Worm (Caenorhabditis elegans): Measurements from ENCODE around the gene F35B3.7.

Gene F35B3.7

ce11 chrX:17055836-17056783, 13.2 kb upstream of the F35B3.7 start:
- no peak for TF ChIP-seq fkh-10 (GFP tag; optimal IDR thresholded peaks at IDR 0.05)
- TF ChIP-seq pqm-1 (tag; optimal IDR thresholded peaks at IDR 0.05) = peak; percentile 69
- no peak for TF ChIP-seq skn-1 (tag; optimal IDR thresholded peaks at IDR 0.05)
- peak; percentile 37 for TF ChIP-seq snpc-4 (tag; optimal IDR thresholded peaks at IDR 0.05)
- TF ChIP-seq zag-1 (tag; optimal IDR thresholded peaks at IDR 0.05) = no peak
- TF ChIP-seq lin-15B (tag; optimal IDR thresholded peaks at IDR 0.05) = no peak
- no peak for TF ChIP-seq nhr-67 (tag; optimal IDR thresholded peaks at IDR 0.05)
- TF ChIP-seq egl-5 (tag; optimal IDR thresholded peaks at IDR 0.05) = no peak
- TF ChIP-seq nhr-77 (tag; optimal IDR thresholded peaks at IDR 0.05) = no peak
- TF ChIP-seq pha-4 (tag; optimal IDR thresholded peaks at IDR 0.05) = no peak
- TF ChIP-seq ceh-28 (tag; optimal IDR thresholded peaks at IDR 0.05) = no peak
- no peak for TF ChIP-seq ceh-82 (tag; optimal IDR thresholded peaks at IDR 0.05)
- peak; percentile 78 for TF ChIP-seq elt-2 (tag; optimal IDR thresholded peaks at IDR 0.05)
- peak; percentile 39 for TF ChIP-seq ama-1 (optimal IDR thresholded peaks at IDR 0.05)
- peak; percentile 54 for TF ChIP-seq ztf-4 (tag; optimal IDR thresholded peaks at IDR 0.05)
- no peak for TF ChIP-seq nhr-11 (tag; optimal IDR thresholded peaks at IDR 0.05)
- TF ChIP-seq mdl-1 (tag; optimal IDR thresholded peaks at IDR 0.05) = no peak

ce11 chrX:17055481-17055835, 12.6 kb upstream of the F35B3.7 start, which contains the start of gene gcy-11:
Gene gcy-11 (minus strand): TSS chrX:17055581.
- TF ChIP-seq egl-27 (tag; optimal IDR thresholded peaks at IDR 0.05) (no peak), jun-1 (tag; optimal IDR thresholded peaks at IDR 0.05) (no peak), elt-3 (tag; optimal IDR thresholded peaks at IDR 0.05) (no peak), ceh-16 (tag; optimal IDR thresholded peaks at IDR 0.05) (no peak), lsy-12 (tag; optimal IDR thresholded peaks at IDR 0.05) (no peak), nhr-67 (tag; optimal IDR thresholded peaks at IDR 0.05) (no peak), unc-62 (GFP tag; optimal IDR thresholded peaks at IDR 0.05) (no peak), lin-15B (tag; optimal IDR thresholded peaks at IDR 0.05) (no peak), tbx-2 (tag; optimal IDR thresholded peaks at IDR 0.05) (no peak), ZK546.5 (tag; optimal IDR thresholded peaks at IDR 0.05) (no peak), fos-1 (tag; optimal IDR thresholded peaks at IDR 0.05) (no peak), nfya-1 (tag; optimal IDR thresholded peaks at IDR 0.05; ENCODE audit: insufficient read depth) (no peak), eor-1 (tag; optimal IDR thresholded peaks at IDR 0.05) (no peak), zag-1 (tag; optimal IDR thresholded peaks at IDR 0.05) (no peak), nhr-76 (tag; optimal IDR thresholded peaks at IDR 0.05) (no peak), mml-1 (tag; optimal IDR thresholded peaks at IDR 0.05) (no peak), nhr-28 (tag; optimal IDR thresholded peaks at IDR 0.05) (no peak), fkh-2 (tag; optimal IDR thresholded peaks at IDR 0.05) (no peak), R02D3.7 (tag; optimal IDR thresholded peaks at IDR 0.05) (no peak), nhr-77 (tag; optimal IDR thresholded peaks at IDR 0.05) (no peak)

- TF ChIP-seq lin-15B (tag; optimal IDR thresholded peaks at IDR 0.05) = peak; percentile 29
- TF ChIP-seq nhr-23 (tag; optimal IDR thresholded peaks at IDR 0.05) = peak; percentile 4
- TF ChIP-seq jun-1 (tag; optimal IDR thresholded peaks at IDR 0.05) = no peak
Measured at ce11 chrX:17054121-17054520, 11.2 kb upstream of the F35B3.7 start.

ce11 chrX:17045529-17045928, 2.7 kb upstream of the F35B3.7 start, which contains the start of gene C30G4.2:
Gene C30G4.2 (minus strand): TSS chrX:17045629.
- no peak for TF ChIP-seq lin-39 (tag; optimal IDR thresholded peaks at IDR 0.05)
- TF ChIP-seq aly-2 (tag; optimal IDR thresholded peaks at IDR 0.05) = no peak

ce11 chrX:17041571-17041970, 1.3 kb downstream of the F35B3.7 start:
- TF ChIP-seq pha-4 (tag; optimal IDR thresholded peaks at IDR 0.05) (no peak), daf-12 (tag; optimal IDR thresholded peaks at IDR 0.05) (no peak)

Data from whole organism, L3 larva.